Worm (Caenorhabditis elegans) whole organism, L1 larva: ENCODE results near the gene K09G1.2.

Experiments
- blmp-1 ChIP-seq: fragments of 150-350 bp; optimal IDR thresholded peaks from 2 replicates; lab custom pipeline; 2014; ENCODE audit warnings: missing biosample characterization, missing genetic modification characterization
- elt-2 ChIP-seq: sonication (generic microtip); optimal IDR thresholded peaks from 2 replicates; lab custom pipeline; 2016; ENCODE audit warnings: missing genetic modification characterization, mild to moderate bottlenecking, inconsistent platforms, missing compliant biosample characterization, missing genetic modification reagents
- fkh-8 ChIP-seq: sonication (generic microtip); optimal IDR thresholded peaks from 2 replicates; lab custom pipeline; 2016; ENCODE audit warnings: mild to moderate bottlenecking, missing genetic modification characterization, missing compliant biosample characterization
- lin-13 ChIP-seq: fragments of 150-350 bp; optimal IDR thresholded peaks from 2 replicates; lab custom pipeline; 2014; ENCODE audit warnings: missing biosample characterization, missing genetic modification reagents, missing genetic modification characterization
- nhr-11 ChIP-seq: fragments of 150-350 bp; optimal IDR thresholded peaks from 2 replicates; lab custom pipeline; 2014; ENCODE audit warnings: missing biosample characterization, missing genetic modification characterization
- pax-3 ChIP-seq: fragments of 200-800 bp; sonication (Bioruptor generic); optimal IDR thresholded peaks from 2 replicates; lab custom pipeline; 2018; ENCODE audit warnings: mild to moderate bottlenecking, missing genetic modification characterization, moderate library complexity, missing compliant biosample characterization
- snpc-4 ChIP-seq: fragments of 150-350 bp; optimal IDR thresholded peaks from 2 replicates; lab custom pipeline; 2014; ENCODE audit warnings: missing biosample characterization, missing genetic modification characterization
- unc-30 ChIP-seq: sonication (generic microtip); optimal IDR thresholded peaks from 2 replicates; lab custom pipeline; 2017; ENCODE audit warnings: missing biosample characterization, missing genetic modification characterization
- vab-15 ChIP-seq: sonication (generic microtip); optimal IDR thresholded peaks from 2 replicates; lab custom pipeline; 2017; ENCODE audit warnings: missing genotype, mild to moderate bottlenecking, missing genetic modification characterization, missing compliant biosample characterization
- zip-4 ChIP-seq: fragments of 200-800 bp; sonication (Bioruptor generic); optimal IDR thresholded peaks from 2 replicates; lab custom pipeline; 2018; ENCODE audit warnings: mild to moderate bottlenecking, missing genetic modification characterization, moderate library complexity, missing compliant biosample characterization

ce11 chrV:9556668-9557067 lies 33.7 kb upstream of the K09G1.2 start:
- no peak for TF ChIP-seq unc-30 (tag; lab: Kevin White, UChicago)
- no peak for TF ChIP-seq snpc-4
- TF ChIP-seq fkh-8 (tag; lab: Kevin White, UChicago), result no peak
- no peak for TF ChIP-seq nhr-11
- TF ChIP-seq vab-15 (tag; lab: Kevin White, UChicago), result no peak
- no peak for TF ChIP-seq blmp-1 (tag; lab: Kevin White, UChicago)
- no peak for TF ChIP-seq zip-4 (GFP tag; lab: Kevin White, UChicago)
- no peak for TF ChIP-seq pax-3 (tag; lab: Kevin White, UChicago)
- TF ChIP-seq lin-13 (GFP tag; lab: Kevin White, UChicago), result no peak
- TF ChIP-seq elt-2, result no peak
